Fruit fly (Drosophila melanogaster) whole organism, embryonic: Measurements from ENCODE around the gene CG13056.

ENCODE experiments used
- Blimp-1 ChIP-seq: fragments of 200-800 bp; sonication (Bioruptor generic); optimal IDR thresholded peaks from 3 replicates; lab custom pipeline; 2018; ENCODE audit warnings: missing biosample characterization, missing genetic modification characterization, mild to moderate bottlenecking, moderate library complexity, missing genetic modification reagents
- CG10565 ChIP-seq: fragments of 200-800 bp; sonication (Bioruptor generic); optimal IDR thresholded peaks from 3 replicates; lab custom pipeline; 2016; ENCODE audit warnings: missing biosample characterization, mild to moderate bottlenecking, missing genetic modification characterization
- CG11085 ChIP-seq: fragments of 200-800 bp; sonication (Bioruptor generic); IDR thresholded peaks from 2 replicates; pipeline ENCODE4 v1.3.6; 2022; ENCODE audit warnings: missing biosample characterization, missing genetic modification characterization
- CG12219 ChIP-seq: fragments of 200-800 bp; sonication (Bioruptor generic); optimal IDR thresholded peaks from 3 replicates; lab custom pipeline; 2018; ENCODE audit warnings: missing biosample characterization, mild to moderate bottlenecking, missing genetic modification characterization
- CG13624 ChIP-seq: fragments of 200-800 bp; sonication (Bioruptor generic); optimal IDR thresholded peaks from 2 replicates; lab custom pipeline; 2016; ENCODE audit warnings: missing biosample characterization, missing genetic modification characterization
- CG15601 ChIP-seq: fragments of 200-800 bp; sonication (Bioruptor generic); optimal IDR thresholded peaks from 3 replicates; lab custom pipeline; 2019; ENCODE audit warnings: missing biosample characterization, mild to moderate bottlenecking, missing genetic modification characterization, moderate library complexity
- CG15696 ChIP-seq: fragments of 200-800 bp; sonication (Bioruptor generic); optimal IDR thresholded peaks from 2 replicates; lab custom pipeline; 2019; ENCODE audit warnings: missing biosample characterization, mild to moderate bottlenecking, missing genetic modification characterization, moderate library complexity
- CG2889 ChIP-seq: fragments of 200-800 bp; sonication (Bioruptor generic); IDR thresholded peaks from 3 replicates; pipeline ENCODE4 v1.3.6; 2022; ENCODE audit warnings: missing biosample characterization, missing genetic modification characterization
- CG30403 ChIP-seq: fragments of 200-800 bp; sonication (Bioruptor generic); optimal IDR thresholded peaks from 3 replicates; lab custom pipeline; 2016; ENCODE audit warnings: missing biosample characterization, missing genetic modification characterization
- CG31388 ChIP-seq: fragments of 200-800 bp; sonication (Bioruptor generic); optimal IDR thresholded peaks from 2 replicates; lab custom pipeline; 2016; ENCODE audit warnings: missing biosample characterization, missing genetic modification characterization
- CG3407 ChIP-seq: fragments of 200-800 bp; sonication (Bioruptor generic); optimal IDR thresholded peaks from 2 replicates; lab custom pipeline; 2018; ENCODE audit warnings: missing biosample characterization, mild to moderate bottlenecking, missing genetic modification characterization
- CG34376 ChIP-seq: fragments of 200-800 bp; sonication (Bioruptor generic); optimal IDR thresholded peaks from 2 replicates; lab custom pipeline; 2018; ENCODE audit warnings: missing biosample characterization, mild to moderate bottlenecking, missing genetic modification characterization
- CG42726 ChIP-seq: fragments of 200-800 bp; sonication (Bioruptor generic); IDR thresholded peaks from 2 replicates; pipeline ENCODE4 v1.3.6; 2022; ENCODE audit warnings: missing biosample characterization, missing genetic modification characterization; ENCODE audit not compliant: partially characterized antibody
- CG4282 ChIP-seq: fragments of 200-800 bp; sonication (Bioruptor generic); optimal IDR thresholded peaks from 2 replicates; lab custom pipeline; 2016; ENCODE audit warnings: missing biosample characterization, missing genetic modification characterization
- CG4820 ChIP-seq: fragments of 200-800 bp; sonication (Bioruptor generic); optimal IDR thresholded peaks from 3 replicates; lab custom pipeline; 2016; ENCODE audit warnings: missing biosample characterization, missing genetic modification characterization
- CG5180 ChIP-seq: fragments of 200-800 bp; sonication (Bioruptor generic); optimal IDR thresholded peaks from 3 replicates; lab custom pipeline; 2017; ENCODE audit warnings: missing biosample characterization, missing genetic modification characterization, mild to moderate bottlenecking, moderate library complexity, missing genetic modification reagents
- CG6654 ChIP-seq: fragments of 200-800 bp; sonication (Bioruptor generic); optimal IDR thresholded peaks from 2 replicates; lab custom pipeline; 2017; ENCODE audit warnings: missing biosample characterization, mild to moderate bottlenecking, missing genetic modification characterization
- CG8765 ChIP-seq: fragments of 200-800 bp; sonication (Bioruptor generic); IDR thresholded peaks from 2 replicates; pipeline ENCODE4 v1.3.6; 2022; ENCODE audit warnings: missing biosample characterization, missing genetic modification characterization
- CG9932 ChIP-seq: fragments of 200-800 bp; sonication (Bioruptor generic); IDR thresholded peaks from 2 replicates; pipeline ENCODE4 v1.3.6; 2022; ENCODE audit warnings: missing biosample characterization, missing genetic modification characterization
- CHES-1-like ChIP-seq: fragments of 200-800 bp; sonication (Bioruptor generic); optimal IDR thresholded peaks from 2 replicates; lab custom pipeline; 2016; ENCODE audit warnings: missing biosample characterization, missing genetic modification characterization
- D19B ChIP-seq: fragments of 200-800 bp; sonication (Bioruptor generic); optimal IDR thresholded peaks from 2 replicates; lab custom pipeline; 2017; ENCODE audit warnings: missing biosample characterization, mild to moderate bottlenecking, missing genetic modification characterization
- Dp ChIP-seq: fragments of 200-800 bp; sonication (Bioruptor generic); optimal IDR thresholded peaks from 2 replicates; lab custom pipeline; 2018; ENCODE audit warnings: missing biosample characterization, mild to moderate bottlenecking, missing genetic modification characterization, moderate library complexity
- ERR ChIP-seq: fragments of 200-800 bp; sonication (Bioruptor generic); optimal IDR thresholded peaks from 2 replicates; lab custom pipeline; 2016; ENCODE audit warnings: missing biosample characterization, missing genetic modification characterization
- Mes4 ChIP-seq: fragments of 200-800 bp; sonication (Bioruptor generic); optimal IDR thresholded peaks from 2 replicates; lab custom pipeline; 2016; ENCODE audit warnings: missing biosample characterization, missing genetic modification characterization
- Myb ChIP-seq: fragments of 200-800 bp; sonication (Bioruptor generic); optimal IDR thresholded peaks from 2 replicates; lab custom pipeline; 2016; ENCODE audit warnings: missing biosample characterization, missing genetic modification characterization
- al ChIP-seq: fragments of 200-800 bp; sonication (Bioruptor generic); IDR thresholded peaks from 2 replicates; pipeline ENCODE4 v1.3.6; 2022; ENCODE audit warnings: missing biosample characterization, missing genetic modification characterization
- aop ChIP-seq: fragments of 200-800 bp; sonication (Bioruptor generic); IDR thresholded peaks from 2 replicates; pipeline ENCODE4 v1.3.6; 2022; ENCODE audit warnings: missing biosample characterization, missing genetic modification characterization
- bigmax ChIP-seq: fragments of 200-800 bp; sonication (Bioruptor generic); optimal IDR thresholded peaks from 2 replicates; lab custom pipeline; 2018; ENCODE audit warnings: missing biosample characterization, mild to moderate bottlenecking, missing genetic modification characterization
- croc ChIP-seq: fragments of 200-800 bp; sonication (Bioruptor generic); conservative IDR thresholded peaks from 3 replicates; pipeline ENCODE4 v1.3.6; 2022; ENCODE audit warnings: missing biosample characterization, missing genetic modification characterization
- crp ChIP-seq, 2 experiments: fragments of 200-800 bp; sonication (Bioruptor generic); optimal IDR thresholded peaks; 2 replicates in 1 of 2; 3 replicates in 1 of 2; lab custom pipeline; 2017; ENCODE audit warnings: missing biosample characterization in 2 of 2, missing genetic modification characterization in 2 of 2, mild to moderate bottlenecking in 1 of 2, moderate library complexity in 1 of 2
- disco-r ChIP-seq: fragments of 200-800 bp; sonication (Bioruptor generic); optimal IDR thresholded peaks from 2 replicates; lab custom pipeline; 2016; ENCODE audit warnings: missing biosample characterization, missing genetic modification characterization
- fd3F ChIP-seq: fragments of 200-800 bp; sonication (Bioruptor generic); optimal IDR thresholded peaks from 2 replicates; lab custom pipeline; 2018; ENCODE audit warnings: missing biosample characterization, mild to moderate bottlenecking, missing genetic modification characterization, moderate library complexity
- gsb ChIP-seq: fragments of 200-800 bp; sonication (Bioruptor generic); IDR thresholded peaks from 2 replicates; pipeline ENCODE4 v1.3.6; 2022; ENCODE audit warnings: missing biosample characterization, missing genetic modification characterization
- hkb ChIP-seq, 2 experiments: fragments of 200-800 bp in 1 of 2; fragments of >200 bp in 1 of 2; sonication (Bioruptor generic) in 1 of 2; IDR thresholded peaks in 1 of 2; optimal IDR thresholded peaks in 1 of 2; 2 replicates each; pipeline versions ENCODE4 v1.3.6 to Lab custom; 2017 to 2022; ENCODE audit warnings: missing biosample characterization in 1 of 2, missing genetic modification characterization in 1 of 2
- ind ChIP-seq: fragments of 200-800 bp; sonication (Bioruptor generic); optimal IDR thresholded peaks from 3 replicates; lab custom pipeline; 2016; ENCODE audit warnings: missing biosample characterization, missing genetic modification characterization
- knrl ChIP-seq: fragments of 200-800 bp; sonication (Bioruptor generic); IDR thresholded peaks from 3 replicates; pipeline ENCODE4 v1.3.6; 2022; ENCODE audit warnings: missing biosample characterization, missing genetic modification characterization; ENCODE audit not compliant: partially characterized antibody
- lola ChIP-seq, 3 experiments: fragments of >200 bp in 2 of 3; fragments of 200-800 bp in 1 of 3; sonication (Bioruptor generic) in 1 of 3; optimal IDR thresholded peaks; 2 replicates each; lab custom pipeline; 2017 to 2019; ENCODE audit warnings: missing biosample characterization in 3 of 3, missing genetic modification characterization in 3 of 3, mild to moderate bottlenecking in 1 of 3, moderate library complexity in 1 of 3
- pan ChIP-seq, 4 experiments: fragments of >200 bp in 3 of 4; fragments of 200-800 bp in 1 of 4; sonication (Bioruptor generic) in 1 of 4; optimal IDR thresholded peaks in 3 of 4; IDR thresholded peaks in 1 of 4; 2 replicates each; pipeline versions ENCODE4 v1.3.6 to Lab custom; 2017 to 2022; ENCODE audit warnings: missing biosample characterization in 2 of 4, missing genetic modification characterization in 2 of 4, mixed read lengths in 1 of 4
- ranshi ChIP-seq: fragments of 200-800 bp; sonication (Bioruptor generic); IDR thresholded peaks from 2 replicates; pipeline ENCODE4 v1.3.6; 2022; ENCODE audit warnings: missing biosample characterization, missing genetic modification characterization
- ro ChIP-seq: fragments of 200-800 bp; sonication (Bioruptor generic); IDR thresholded peaks from 2 replicates; pipeline ENCODE4 v1.3.6; 2022; ENCODE audit warnings: missing biosample characterization, missing genetic modification characterization
- sr ChIP-seq: fragments of 200-800 bp; sonication (Bioruptor generic); IDR thresholded peaks from 3 replicates; pipeline ENCODE4 v1.3.6; 2022; ENCODE audit warnings: missing biosample characterization, missing genetic modification characterization
- toy ChIP-seq: fragments of 200-800 bp; sonication (Bioruptor generic); IDR thresholded peaks from 2 replicates; pipeline ENCODE4 v1.3.6; 2022; ENCODE audit warnings: missing biosample characterization, missing genetic modification characterization

CG13056 gene

dm6 chr3L:16286258-16286657 lies 46.9 kb upstream of the CG13056 start (continued):
- TF ChIP-seq gsb (GFP tag; lab: Robert Waterston, UW) (no peak), Myb (GFP tag; lab: Kevin White, UChicago) (no peak), CG12219 (peak; percentile 14), Dp (GFP tag; lab: Kevin White, UChicago) (no peak), CG10565 (GFP tag; lab: Kevin White, UChicago) (no peak), sr (GFP tag; lab: Robert Waterston, UW) (no peak), bigmax (GFP tag; lab: Kevin White, UChicago) (no peak), CG6654 (GFP tag; lab: Kevin White, UChicago) (no peak), ERR (GFP tag; lab: Kevin White, UChicago) (no peak), ranshi (GFP tag; lab: Robert Waterston, UW) (peak; percentile 24; the same call in 1 of the 2 replicates), CG8765 (GFP tag; lab: Robert Waterston, UW) (no peak), fd3F (peak; percentile 7), CG3407 (no peak), hkb (optimal IDR thresholded peaks at IDR 0.05; lab: Kevin White, UChicago) (no peak), hkb (GFP tag; IDR thresholded peaks at IDR 0.05; lab: Robert Waterston, UW) (0 out of 2 replicates have a peak, but pooled peaks have one; percentile 22), CG15601 (no peak), CG15696 (tag; lab: Kevin White, UChicago) (no peak), CG31388 (GFP tag; lab: Kevin White, UChicago) (no peak), CG30403 (peak; percentile 20), ro (GFP tag; lab: Robert Waterston, UW) (no peak), ind (GFP tag; lab: Kevin White, UChicago) (no peak), al (no peak), CG4282 (no peak), CG4820 (GFP tag; lab: Kevin White, UChicago) (no peak), CG9932 (GFP tag; lab: Robert Waterston, UW) (no peak), CG34376 (no peak), croc (GFP tag; lab: Robert Waterston, UW) (no peak), disco-r (no peak), CHES-1-like (no peak), CG13624 (no peak), crp (GFP tag; optimal IDR thresholded peaks at IDR 0.05; lab: Kevin White, UChicago) (no peak), pan (optimal IDR thresholded peaks at IDR 0.05; lab: Kevin White, UChicago) (no peak), pan (GFP tag; optimal IDR thresholded peaks at IDR 0.05 in 1 of 2, IDR thresholded peaks at IDR 0.05 in 1 of 2) (peak in 1 of 2 experiments; percentile 56), Mes4 (GFP tag; lab: Kevin White, UChicago) (no peak), D19B (GFP tag; lab: Kevin White, UChicago) (no peak), CG42726 (GFP tag; lab: Robert Waterston, UW) (no peak), CG2889 (no peak), toy (GFP tag; lab: Robert Waterston, UW) (no peak), CG5180 (no peak), lola (GFP tag; optimal IDR thresholded peaks at IDR 0.05; lab: Kevin White, UChicago) (no peak), Blimp-1 (GFP tag; lab: Kevin White, UChicago) (peak; percentile 23), CG11085 (GFP tag; lab: Robert Waterston, UW) (no peak), knrl (GFP tag; lab: Robert Waterston, UW) (no peak), aop (GFP tag; lab: Robert Waterston, UW) (no peak)
- TF ChIP-seq, all 482 proteins: peak for 66
